Fruit fly (Drosophila melanogaster) whole organism: ENCODE measurements around the gene Pax.

Experiments used
- CG8478 ChIP-seq: fragments of >200 bp; optimal IDR thresholded peaks from 2 replicates; lab custom pipeline; 2018; ENCODE audit warnings: inconsistent platforms
- Dll ChIP-seq: fragments of >200 bp; optimal IDR thresholded peaks from 2 replicates; lab custom pipeline; 2017
- EcR ChIP-seq, 2 experiments: fragments of >200 bp; optimal IDR thresholded peaks; 2 replicates each; lab custom pipeline; 2017; ENCODE audit warnings: missing biosample characterization in 2 of 2, missing genetic modification characterization in 2 of 2, missing genetic modification reagents in 2 of 2
- pan ChIP-seq: fragments of >200 bp; optimal IDR thresholded peaks from 2 replicates; lab custom pipeline; 2017
- psq ChIP-seq: fragments of >200 bp; optimal IDR thresholded peaks from 2 replicates; lab custom pipeline; 2017
- usp ChIP-seq: fragments of >200 bp; optimal IDR thresholded peaks from 2 replicates; lab custom pipeline; 2017; ENCODE audit warnings: missing biosample characterization, missing genetic modification characterization, mixed read lengths

Pax gene

dm6 chr2L:19421573-19421972 is 4.8 kb downstream of the Pax start:
- TF ChIP-seq EcR (GFP tag; optimal IDR thresholded peaks at IDR 0.05; lab: Kevin White, UChicago) = no peak
- TF ChIP-seq usp (GFP tag; lab: Kevin White, UChicago) = no peak

- TF ChIP-seq pan (lab: Kevin White, UChicago) (no peak), usp (GFP tag; lab: Kevin White, UChicago) (no peak), CG8478 (lab: Kevin White, UChicago) (no peak), EcR (GFP tag; optimal IDR thresholded peaks at IDR 0.05; lab: Kevin White, UChicago) (no peak), psq (lab: Kevin White, UChicago) (no peak), Dll (lab: Kevin White, UChicago) (no peak)
Observed at dm6 chr2L:19418872-19419271, 7.5 kb downstream of the Pax start, which contains the start of gene lectin-37Db. Gene lectin-37Db, plus strand, starts transcription at chr2L:19419075.

DNA sequence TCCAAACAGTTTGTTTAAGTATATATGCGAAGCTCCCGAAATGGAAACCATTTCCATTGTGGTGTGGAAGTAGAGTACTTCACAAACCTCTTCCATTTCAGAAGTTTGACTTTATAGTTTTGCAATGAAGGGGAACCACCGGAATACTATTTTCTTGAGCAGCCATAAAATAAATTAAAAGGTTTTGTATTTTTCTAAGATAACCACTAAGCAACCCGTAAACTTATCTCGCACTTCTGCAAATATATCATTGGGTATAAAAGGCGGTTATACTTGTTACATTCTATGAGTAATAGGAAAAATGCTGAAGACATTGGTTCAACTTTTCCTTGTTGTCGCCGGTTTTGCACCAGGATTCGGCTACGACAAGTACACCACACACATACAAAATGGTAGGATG is 8.4 kb downstream of the Pax start, which contains the start of gene lectin-37Da:
lectin-37Da (plus strand) TSS at position 301 of the 400 bp plus-strand sequence.
- TF ChIP-seq EcR (GFP tag; optimal IDR thresholded peaks at IDR 0.05; lab: Kevin White, UChicago) = no peak
- TF ChIP-seq usp (GFP tag; lab: Kevin White, UChicago) = no peak

DNA sequence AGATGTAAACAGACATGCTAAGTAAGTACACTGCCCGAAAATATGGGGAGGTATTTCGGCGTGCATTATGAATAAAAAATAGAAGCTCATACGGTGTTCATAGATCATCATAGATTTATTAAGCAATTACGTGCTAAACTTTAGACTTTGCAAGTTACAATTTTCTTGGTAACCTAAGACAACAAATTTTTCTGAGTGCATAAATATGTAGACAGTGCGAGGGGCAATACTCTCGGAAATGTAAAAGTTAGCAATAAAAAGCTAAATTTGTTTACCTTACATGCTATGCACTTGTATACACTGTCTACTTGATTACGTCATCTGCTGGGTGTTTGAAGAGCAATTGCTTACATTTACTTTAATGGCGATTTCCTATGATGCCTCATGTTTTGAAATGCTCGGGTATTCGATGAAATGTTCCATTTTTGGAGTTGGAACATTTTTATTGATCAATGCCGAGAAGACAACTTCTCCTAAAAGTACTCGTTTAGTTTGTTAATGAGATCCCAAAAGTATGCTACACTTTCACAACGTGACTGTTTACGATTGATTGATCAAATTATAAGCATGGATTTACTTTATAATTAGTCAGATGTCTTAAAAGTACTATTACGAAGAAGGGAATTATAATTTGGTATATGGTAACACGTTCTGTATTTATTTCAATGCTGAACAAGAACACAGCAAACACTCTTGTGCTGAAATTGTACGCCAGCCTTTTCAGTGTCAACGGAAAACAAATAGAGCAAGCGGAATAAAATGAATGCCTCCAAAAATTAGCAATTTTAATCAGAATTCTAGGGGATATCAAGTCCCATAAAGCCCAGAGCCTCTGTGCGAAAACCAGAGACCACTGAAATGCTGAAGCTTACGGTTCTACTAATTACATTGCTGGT is 9.5 kb downstream of the Pax start, which contains the start of gene Lectin-galC1:
Lectin-galC1 (plus strand) TSS at position 846 of the 896 bp plus-strand sequence.
- no peak for TF ChIP-seq pan (lab: Kevin White, UChicago)
- no peak for TF ChIP-seq psq (lab: Kevin White, UChicago)
- no peak for TF ChIP-seq CG8478 (lab: Kevin White, UChicago)
- TF ChIP-seq Dll (lab: Kevin White, UChicago) = no peak
- no peak for TF ChIP-seq usp (GFP tag; lab: Kevin White, UChicago)
- no peak for TF ChIP-seq EcR (GFP tag; optimal IDR thresholded peaks at IDR 0.05; lab: Kevin White, UChicago)

dm6 chr2L:19415859-19416258 is 10.5 kb downstream of the Pax start:
- no peak for TF ChIP-seq Dll (lab: Kevin White, UChicago)
- TF ChIP-seq EcR (GFP tag; optimal IDR thresholded peaks at IDR 0.05; lab: Kevin White, UChicago) = no peak
- no peak for TF ChIP-seq psq (lab: Kevin White, UChicago)
- TF ChIP-seq usp (GFP tag; lab: Kevin White, UChicago) = no peak
- TF ChIP-seq pan (lab: Kevin White, UChicago) = no peak
- TF ChIP-seq CG8478 (lab: Kevin White, UChicago) = no peak

- TF ChIP-seq pan (lab: Kevin White, UChicago) (no peak), usp (GFP tag; lab: Kevin White, UChicago) (no peak), Dll (lab: Kevin White, UChicago) (no peak), EcR (GFP tag; optimal IDR thresholded peaks at IDR 0.05; lab: Kevin White, UChicago) (no peak), CG8478 (lab: Kevin White, UChicago) (no peak), psq (lab: Kevin White, UChicago) (no peak)
Observed at dm6 chr2L:19415133-19415532, 11.3 kb downstream of the Pax start.

- TF ChIP-seq CG8478 (lab: Kevin White, UChicago) (no peak), EcR (GFP tag; optimal IDR thresholded peaks at IDR 0.05; lab: Kevin White, UChicago) (no peak), pan (lab: Kevin White, UChicago) (no peak), psq (lab: Kevin White, UChicago) (no peak), Dll (lab: Kevin White, UChicago) (no peak), usp (GFP tag; lab: Kevin White, UChicago) (no peak)
Observed at dm6 chr2L:19414233-19414749, 12.1 kb downstream of the Pax start.

DNA sequence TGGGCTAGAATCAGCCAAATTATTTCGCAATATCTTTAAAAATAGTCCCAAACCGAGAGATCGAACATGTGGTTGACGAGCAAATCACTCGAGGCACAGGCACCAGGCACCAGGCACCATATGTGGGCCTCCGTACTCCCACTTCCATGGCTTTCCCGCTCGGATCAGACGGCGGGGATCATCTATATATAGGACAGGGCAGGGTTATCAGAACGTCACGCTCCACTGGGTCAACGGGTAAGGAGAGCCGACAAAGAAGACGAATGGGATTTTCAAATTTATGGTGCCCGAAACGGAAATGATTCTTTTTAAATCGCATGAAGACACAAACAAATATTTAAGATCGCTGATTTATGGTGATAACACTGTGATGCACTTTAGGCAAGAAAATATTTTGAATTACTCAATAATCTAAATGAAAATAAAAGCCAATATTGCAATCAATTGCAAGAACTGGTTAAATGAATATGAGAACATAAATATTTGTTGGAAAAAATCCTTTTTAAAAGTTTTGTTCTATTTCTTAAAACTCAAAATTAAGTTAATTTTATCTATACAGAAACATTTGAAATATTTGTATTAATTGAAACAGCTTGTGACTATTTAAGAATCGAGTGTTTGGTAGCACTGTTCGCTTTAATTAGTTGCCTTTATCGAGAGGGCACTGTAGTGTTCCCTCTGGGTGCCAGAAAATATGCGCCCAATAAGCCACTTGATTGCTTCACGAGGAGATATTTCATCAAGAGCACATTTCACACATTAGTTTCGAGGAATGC is 13.1 kb downstream of the Pax start:
- TF ChIP-seq CG8478 (lab: Kevin White, UChicago) (no peak), EcR (GFP tag; optimal IDR thresholded peaks at IDR 0.05; lab: Kevin White, UChicago) (no peak), Dll (lab: Kevin White, UChicago) (no peak), psq (lab: Kevin White, UChicago) (no peak), pan (lab: Kevin White, UChicago) (no peak)

- no peak for TF ChIP-seq psq (lab: Kevin White, UChicago)
- TF ChIP-seq EcR (GFP tag; optimal IDR thresholded peaks at IDR 0.05; lab: Kevin White, UChicago) = no peak
- TF ChIP-seq CG8478 (lab: Kevin White, UChicago) = no peak
- no peak for TF ChIP-seq Dll (lab: Kevin White, UChicago)
- no peak for TF ChIP-seq usp (GFP tag; lab: Kevin White, UChicago)
- TF ChIP-seq pan (lab: Kevin White, UChicago) = no peak
Observed at dm6 chr2L:19411966-19412365, 14.4 kb downstream of the Pax start.

dm6 chr2L:19406419-19406818 is 20.0 kb downstream of the Pax start:
- TF ChIP-seq EcR (GFP tag; optimal IDR thresholded peaks at IDR 0.05; lab: Kevin White, UChicago) (no peak), Dll (lab: Kevin White, UChicago) (no peak), psq (lab: Kevin White, UChicago) (no peak), pan (lab: Kevin White, UChicago) (no peak), usp (GFP tag; lab: Kevin White, UChicago) (no peak), CG8478 (lab: Kevin White, UChicago) (no peak)
